Worm (Caenorhabditis elegans) whole organism, L1 larva: ENCODE measurements around the gene swt-6.

Experiments used
- C16A3.4 ChIP-seq: fragments of 150-350 bp; optimal IDR thresholded peaks from 2 replicates; lab custom pipeline; 2014; ENCODE audit warnings: missing biosample characterization, missing genetic modification characterization
- F16B12.6 ChIP-seq: fragments of 150-350 bp; optimal IDR thresholded peaks from 2 replicates; lab custom pipeline; 2014; ENCODE audit warnings: missing biosample characterization, missing genetic modification characterization
- alr-1 ChIP-seq: fragments of 200-800 bp; sonication (Bioruptor generic); optimal IDR thresholded peaks from 2 replicates; lab custom pipeline; 2018; ENCODE audit warnings: borderline replicate concordance, mild to moderate bottlenecking, missing genetic modification characterization, missing compliant biosample characterization
- blmp-1 ChIP-seq: fragments of 150-350 bp; optimal IDR thresholded peaks from 2 replicates; lab custom pipeline; 2014; ENCODE audit warnings: missing biosample characterization, missing genetic modification characterization
- ceh-8 ChIP-seq: fragments of 200-800 bp; sonication (Bioruptor generic); optimal IDR thresholded peaks from 2 replicates; lab custom pipeline; 2018; ENCODE audit warnings: mild to moderate bottlenecking, missing genetic modification characterization, moderate library complexity, missing compliant biosample characterization
- ceh-82 ChIP-seq, 3 experiments: fragments of 150-350 bp in 1 of 3; sonication (generic microtip) in 2 of 3; optimal IDR thresholded peaks; 2 replicates each; lab custom pipeline; 2014 to 2017; ENCODE audit warnings: missing biosample characterization in 3 of 3, missing genetic modification characterization in 3 of 3
- efl-1 ChIP-seq, 4 experiments: fragments of 150-350 bp; optimal IDR thresholded peaks in 3 of 4; peaks in 1 of 4; 1 replicate in 1 of 4; 2 replicates in 3 of 4; lab custom pipeline; 2014; ENCODE audit warnings: missing biosample characterization in 2 of 4, missing genetic modification characterization in 2 of 4, missing genetic modification reagents in 2 of 4
- elt-2 ChIP-seq: sonication (generic microtip); optimal IDR thresholded peaks from 2 replicates; lab custom pipeline; 2016; ENCODE audit warnings: missing genetic modification characterization, mild to moderate bottlenecking, inconsistent platforms, missing compliant biosample characterization, missing genetic modification reagents
- elt-3 ChIP-seq, 6 experiments: fragments of 150-350 bp in 1 of 6; sonication (generic microtip); optimal IDR thresholded peaks; 2 replicates each; lab custom pipeline; 2017 to 2018; ENCODE audit warnings: missing biosample characterization in 6 of 6, missing genetic modification characterization in 6 of 6, inconsistent platforms in 1 of 6
- ets-5 ChIP-seq: fragments of 200-800 bp; sonication (Bioruptor generic); IDR thresholded peaks from 2 replicates; pipeline ENCODE4 v1.3.6; 2022; ENCODE audit warnings: missing genetic modification characterization, missing compliant biosample characterization
- fkh-10 ChIP-seq: sonication (generic microtip); optimal IDR thresholded peaks from 2 replicates; lab custom pipeline; 2017; ENCODE audit warnings: missing biosample characterization, missing genetic modification reagents, missing genetic modification characterization
- fkh-8 ChIP-seq: sonication (generic microtip); optimal IDR thresholded peaks from 2 replicates; lab custom pipeline; 2016; ENCODE audit warnings: mild to moderate bottlenecking, missing genetic modification characterization, missing compliant biosample characterization
- grh-1 ChIP-seq: fragments of 200-800 bp; sonication (Bioruptor generic); IDR thresholded peaks from 2 replicates; pipeline ENCODE4 v1.3.6; 2022; ENCODE audit warnings: missing genetic modification reagents, missing genetic modification characterization, missing compliant biosample characterization
- hlh-4 ChIP-seq: sonication (generic microtip); optimal IDR thresholded peaks from 2 replicates; lab custom pipeline; 2016; ENCODE audit warnings: mild to moderate bottlenecking, missing genetic modification characterization, missing compliant biosample characterization
- isw-1 ChIP-seq: fragments of 200-800 bp; sonication (Bioruptor generic); IDR thresholded peaks from 2 replicates; pipeline ENCODE4 v1.3.6; 2022; ENCODE audit warnings: missing genetic modification characterization, missing compliant biosample characterization
- lin-14 ChIP-seq: fragments of 200-800 bp; sonication (Bioruptor generic); optimal IDR thresholded peaks from 2 replicates; lab custom pipeline; 2018; ENCODE audit warnings: mild to moderate bottlenecking, missing genetic modification characterization, moderate library complexity, missing compliant biosample characterization
- lir-3 ChIP-seq: sonication (generic microtip); optimal IDR thresholded peaks from 2 replicates; lab custom pipeline; 2016; ENCODE audit warnings: mild to moderate bottlenecking, missing genetic modification characterization, moderate library complexity, missing compliant biosample characterization; ENCODE audit not compliant: poor library complexity
- mdl-1 ChIP-seq, 2 experiments: fragments of 150-350 bp; optimal IDR thresholded peaks; 2 replicates each; lab custom pipeline; 2014 to 2017; ENCODE audit warnings: missing biosample characterization in 2 of 2, missing genetic modification characterization in 2 of 2, inconsistent platforms in 1 of 2
- mep-1 ChIP-seq: fragments of 150-350 bp; optimal IDR thresholded peaks from 2 replicates; lab custom pipeline; 2014; ENCODE audit warnings: missing biosample characterization, missing genetic modification characterization
- nhr-11 ChIP-seq: fragments of 150-350 bp; optimal IDR thresholded peaks from 2 replicates; lab custom pipeline; 2014; ENCODE audit warnings: missing biosample characterization, missing genetic modification characterization
- nhr-237 ChIP-seq: fragments of 150-350 bp; optimal IDR thresholded peaks from 2 replicates; lab custom pipeline; 2014; ENCODE audit warnings: missing biosample characterization, missing genetic modification characterization
- nhr-71 ChIP-seq: sonication (generic microtip); optimal IDR thresholded peaks from 2 replicates; lab custom pipeline; 2016; ENCODE audit warnings: mild to moderate bottlenecking, missing genetic modification characterization, moderate library complexity, missing compliant biosample characterization
- nhr-76 ChIP-seq: sonication (generic microtip); optimal IDR thresholded peaks from 2 replicates; lab custom pipeline; 2017; ENCODE audit warnings: missing biosample characterization, missing genetic modification characterization
- nhr-77 ChIP-seq: fragments of 150-350 bp; optimal IDR thresholded peaks from 2 replicates; lab custom pipeline; 2014; ENCODE audit warnings: missing biosample characterization, missing genetic modification characterization
- nhr-90 ChIP-seq: sonication (generic microtip); optimal IDR thresholded peaks from 2 replicates; lab custom pipeline; 2016; ENCODE audit warnings: mild to moderate bottlenecking, missing genetic modification characterization, missing compliant biosample characterization; ENCODE audit not compliant: poor library complexity
- pag-3 ChIP-seq: sonication (generic microtip); optimal IDR thresholded peaks from 2 replicates; lab custom pipeline; 2017; ENCODE audit warnings: missing genetic modification characterization, mild to moderate bottlenecking, missing compliant biosample characterization, antibody characterized with exemption, borderline replicate concordance; ENCODE audit not compliant: insufficient read depth
- pqm-1 ChIP-seq: sonication (generic microtip); optimal IDR thresholded peaks from 3 replicates; lab custom pipeline; 2017; ENCODE audit warnings: missing biosample characterization, missing genetic modification characterization
- rnt-1 ChIP-seq: sonication (generic microtip); optimal IDR thresholded peaks from 2 replicates; lab custom pipeline; 2016; ENCODE audit warnings: mild to moderate bottlenecking, missing genetic modification characterization, moderate library complexity, missing compliant biosample characterization
- skn-1 ChIP-seq: fragments of 150-350 bp; optimal IDR thresholded peaks from 2 replicates; lab custom pipeline; 2014; ENCODE audit warnings: missing biosample characterization, missing genetic modification characterization
- snpc-4 ChIP-seq: fragments of 150-350 bp; optimal IDR thresholded peaks from 2 replicates; lab custom pipeline; 2014; ENCODE audit warnings: missing biosample characterization, missing genetic modification characterization
- sox-4 ChIP-seq: sonication (generic microtip); optimal IDR thresholded peaks from 2 replicates; lab custom pipeline; 2016; ENCODE audit warnings: missing genetic modification characterization, missing compliant biosample characterization
- unc-130 ChIP-seq: fragments of 150-350 bp; optimal IDR thresholded peaks from 2 replicates; lab custom pipeline; 2017; ENCODE audit warnings: missing biosample characterization, missing genetic modification characterization, inconsistent platforms
- unc-30 ChIP-seq: sonication (generic microtip); optimal IDR thresholded peaks from 2 replicates; lab custom pipeline; 2017; ENCODE audit warnings: missing biosample characterization, missing genetic modification characterization
- unc-62 ChIP-seq: fragments of 150-350 bp; optimal IDR thresholded peaks from 2 replicates; lab custom pipeline; 2014; ENCODE audit warnings: missing biosample characterization, missing genetic modification reagents, missing genetic modification characterization
- unc-98 ChIP-seq: fragments of 200-800 bp; sonication (Bioruptor generic); IDR thresholded peaks from 2 replicates; pipeline ENCODE4 v1.3.6; 2022; ENCODE audit warnings: missing genetic modification characterization, missing compliant biosample characterization
- ztf-4 ChIP-seq: fragments of 150-350 bp; optimal IDR thresholded peaks from 2 replicates; lab custom pipeline; 2014; ENCODE audit warnings: missing biosample characterization, missing genetic modification characterization

swt-6 gene

DNA sequence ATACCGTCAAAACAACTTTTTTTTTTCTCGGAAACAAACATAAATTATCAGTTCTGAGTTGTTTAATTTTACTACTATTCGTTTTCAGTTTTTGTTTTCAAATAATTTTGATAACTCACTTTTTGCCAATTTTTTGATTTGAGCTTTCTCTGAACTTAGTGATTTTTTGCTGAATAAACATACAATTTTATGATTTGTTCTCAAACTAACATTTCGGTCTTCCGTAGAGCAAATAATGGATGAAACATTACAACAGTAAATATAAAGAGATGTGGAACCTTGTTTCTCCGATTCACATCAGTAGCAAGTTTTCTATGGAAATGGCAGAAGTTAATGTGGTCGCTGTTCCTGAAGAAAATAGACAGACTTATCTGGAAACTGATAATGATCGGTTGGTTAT, 4.4 kb upstream of the swt-6 start, which contains the start of gene R10D12.7:
TSS of gene R10D12.7 (plus strand) at position 301 of the 400 bp plus-strand sequence.
- TF ChIP-seq nhr-90 (no peak), mep-1 (tag; lab: Kevin White, UChicago) (no peak), snpc-4 (tag; lab: Kevin White, UChicago) (no peak), nhr-77 (tag; lab: Kevin White, UChicago) (no peak), grh-1 (GFP tag; lab: Robert Waterston, UW) (no peak), unc-98 (no peak), blmp-1 (no peak), mdl-1 (tag; optimal IDR thresholded peaks at IDR 0.05; lab: Kevin White, UChicago) (no peak), fkh-8 (tag; lab: Kevin White, UChicago) (no peak), elt-2 (no peak), skn-1 (tag; lab: Kevin White, UChicago) (no peak), C16A3.4 (tag; lab: Kevin White, UChicago) (no peak), pqm-1 (tag; lab: Kevin White, UChicago) (no peak), nhr-76 (no peak), ceh-8 (GFP tag; lab: Kevin White, UChicago) (no peak), hlh-4 (tag; lab: Kevin White, UChicago) (no peak)

- no peak for TF ChIP-seq ceh-82 (tag; optimal IDR thresholded peaks at IDR 0.05; lab: Kevin White, UChicago)
- TF ChIP-seq efl-1 (optimal IDR thresholded peaks at IDR 0.05; lab: Kevin White, UChicago): no peak
- peak in 1 of 2 experiments; percentile 35 for TF ChIP-seq efl-1 (GFP tag; optimal IDR thresholded peaks at IDR 0.05 in 1 of 2; lab: Kevin White, UChicago)
- peak in 1 of 6 experiments; percentile 45 for TF ChIP-seq elt-3 (tag; optimal IDR thresholded peaks at IDR 0.05; lab: Kevin White, UChicago)
- TF ChIP-seq hlh-4 (tag; lab: Kevin White, UChicago): no peak
- TF ChIP-seq nhr-11: no peak
- TF ChIP-seq, all 84 proteins: peak for 2
Measured at ce11 chrV:13953191-13953590, 965 bp upstream of the swt-6 start, which contains the start of gene R10D12.8. Gene R10D12.8 (minus strand): TSS chrV:13953291.

DNA sequence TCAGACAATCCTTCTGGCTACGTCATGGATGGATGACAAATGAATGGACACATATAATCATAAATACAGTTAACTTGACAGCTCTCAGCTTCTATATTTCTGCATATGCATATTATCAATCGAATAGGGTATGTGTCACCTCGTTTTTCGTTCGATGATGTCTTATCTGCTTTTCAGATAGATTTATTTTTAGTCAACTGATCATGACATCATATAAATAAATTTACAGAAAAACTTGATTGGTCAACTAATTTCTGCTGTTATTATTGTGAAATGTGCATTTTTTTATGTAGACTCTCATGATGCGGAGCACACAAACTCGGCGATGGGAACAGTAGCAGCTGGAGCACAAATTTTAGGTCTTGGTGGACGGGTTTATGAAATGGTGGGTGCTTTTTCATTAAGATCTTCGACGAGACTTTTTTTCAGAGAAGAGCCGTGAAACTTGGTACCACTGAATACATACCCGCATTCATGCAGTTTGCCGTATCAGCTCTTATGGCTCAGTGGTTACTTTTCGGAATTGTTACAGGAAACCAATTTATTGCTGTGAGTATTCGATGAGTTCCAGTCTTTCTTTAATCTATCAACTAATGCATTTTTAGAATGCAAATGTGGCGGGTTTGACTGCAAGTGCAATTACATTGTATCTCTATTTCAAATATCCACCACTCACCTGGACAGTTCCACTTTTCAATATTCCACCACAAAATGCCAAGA, 1.4 kb downstream of the swt-6 start:
- TF ChIP-seq grh-1 (GFP tag; lab: Robert Waterston, UW): no peak
- no peak for TF ChIP-seq lir-3 (tag; lab: Kevin White, UChicago)
- no peak for TF ChIP-seq isw-1 (GFP tag; lab: Robert Waterston, UW)
- no peak for TF ChIP-seq nhr-76
- TF ChIP-seq ceh-82 (tag; optimal IDR thresholded peaks at IDR 0.05; lab: Kevin White, UChicago): no peak
- TF ChIP-seq pag-3 (tag; lab: Kevin White, UChicago): no peak
- TF ChIP-seq ets-5: no peak
- TF ChIP-seq nhr-11: no peak
- TF ChIP-seq mdl-1 (tag; optimal IDR thresholded peaks at IDR 0.05; lab: Kevin White, UChicago): no peak
- TF ChIP-seq unc-130 (tag; lab: Kevin White, UChicago): no peak
- TF ChIP-seq nhr-71 (tag; lab: Kevin White, UChicago): no peak
- TF ChIP-seq fkh-8 (tag; lab: Kevin White, UChicago): no peak
- no peak for TF ChIP-seq unc-62
- TF ChIP-seq elt-3 (tag; optimal IDR thresholded peaks at IDR 0.05; lab: Kevin White, UChicago): no peak
- TF ChIP-seq nhr-237: no peak
- no peak for TF ChIP-seq ztf-4
- no peak for TF ChIP-seq rnt-1

DNA sequence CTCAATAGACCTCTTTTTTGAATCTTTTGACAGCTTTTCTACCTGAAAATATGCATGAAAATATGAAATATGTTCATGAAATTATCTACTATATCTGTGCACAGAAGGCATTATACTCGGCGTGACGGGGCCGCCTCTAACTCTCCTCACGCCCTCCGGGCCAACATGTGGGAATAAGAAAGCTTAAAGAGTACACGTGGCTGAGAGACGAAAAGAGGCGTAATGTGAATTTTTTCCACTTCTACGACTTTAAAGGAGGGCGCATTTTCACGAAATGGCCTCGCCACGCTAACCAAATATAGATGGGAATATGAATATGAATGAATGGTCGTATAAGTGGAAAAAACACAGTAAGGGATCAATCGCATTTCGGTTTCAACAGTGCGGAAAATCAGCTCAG, 3.5 kb downstream of the swt-6 start:
- TF ChIP-seq F16B12.6 (tag; lab: Kevin White, UChicago) (no peak), isw-1 (GFP tag; lab: Robert Waterston, UW) (no peak), ets-5 (no peak), nhr-71 (tag; lab: Kevin White, UChicago) (no peak), lin-14 (GFP tag; lab: Kevin White, UChicago) (no peak), grh-1 (GFP tag; lab: Robert Waterston, UW) (no peak), sox-4 (tag; lab: Kevin White, UChicago) (no peak), rnt-1 (no peak), fkh-10 (no peak), lir-3 (tag; lab: Kevin White, UChicago) (no peak), efl-1 (optimal IDR thresholded peaks at IDR 0.05; lab: Kevin White, UChicago) (no peak), efl-1 (GFP tag; optimal IDR thresholded peaks at IDR 0.05 in 1 of 2; lab: Kevin White, UChicago) (no peak), alr-1 (tag; lab: Kevin White, UChicago) (no peak), skn-1 (tag; lab: Kevin White, UChicago) (no peak), unc-30 (tag; lab: Kevin White, UChicago) (no peak)
